Fruit fly (Drosophila melanogaster) whole organism, prepupa: ENCODE results near the gene ry.

Source experiments
- Blimp-1 ChIP-seq: fragments of 200-800 bp; sonication (Bioruptor generic); optimal IDR thresholded peaks from 3 replicates; lab custom pipeline; 2017; ENCODE audit warnings: missing biosample characterization, missing genetic modification characterization, mild to moderate bottlenecking, moderate library complexity, missing genetic modification reagents
- CG10631 ChIP-seq: fragments of 200-800 bp; sonication (Bioruptor generic); optimal IDR thresholded peaks from 2 replicates; lab custom pipeline; 2016; ENCODE audit warnings: missing biosample characterization, missing genetic modification characterization
- CG10669 ChIP-seq: fragments of 200-800 bp; sonication (Bioruptor generic); optimal IDR thresholded peaks from 3 replicates; lab custom pipeline; 2018; ENCODE audit warnings: missing biosample characterization, mild to moderate bottlenecking, missing genetic modification characterization, moderate library complexity
- CG11294 ChIP-seq: fragments of 200-800 bp; sonication (Bioruptor generic); IDR thresholded peaks from 2 replicates; pipeline ENCODE4 v1.3.6; 2022; ENCODE audit warnings: missing biosample characterization, missing genetic modification characterization
- CG11762 ChIP-seq: fragments of 200-800 bp; sonication (Bioruptor generic); optimal IDR thresholded peaks from 3 replicates; lab custom pipeline; 2016; ENCODE audit warnings: missing biosample characterization, missing genetic modification characterization; ENCODE audit not compliant: insufficient read depth
- CG11902 ChIP-seq: fragments of 200-800 bp; sonication (Bioruptor generic); optimal IDR thresholded peaks from 3 replicates; lab custom pipeline; 2016; ENCODE audit warnings: missing biosample characterization, missing genetic modification characterization
- CG15336 ChIP-seq: fragments of 200-800 bp; sonication (Bioruptor generic); IDR thresholded peaks from 2 replicates; pipeline ENCODE4 v1.3.6; 2022; ENCODE audit warnings: missing biosample characterization, missing genetic modification characterization
- CG1621 ChIP-seq: fragments of 200-800 bp; sonication (Bioruptor generic); optimal IDR thresholded peaks from 3 replicates; lab custom pipeline; 2018; ENCODE audit warnings: missing biosample characterization, mild to moderate bottlenecking, missing genetic modification characterization
- CG3032 ChIP-seq: fragments of 200-800 bp; optimal IDR thresholded peaks from 2 replicates; lab custom pipeline; 2019; ENCODE audit warnings: missing biosample characterization, mild to moderate bottlenecking, missing genetic modification characterization, moderate library complexity
- CG32006 ChIP-seq: fragments of 200-800 bp; sonication (Bioruptor generic); optimal IDR thresholded peaks from 3 replicates; lab custom pipeline; 2017; ENCODE audit warnings: missing biosample characterization, mild to moderate bottlenecking, missing genetic modification characterization
- CG3919 ChIP-seq: fragments of 200-800 bp; sonication (Bioruptor generic); optimal IDR thresholded peaks from 3 replicates; lab custom pipeline; 2016; ENCODE audit warnings: missing biosample characterization, missing genetic modification characterization
- CG4318 ChIP-seq: fragments of 200-800 bp; sonication (Bioruptor generic); optimal IDR thresholded peaks from 3 replicates; lab custom pipeline; 2017; ENCODE audit warnings: missing biosample characterization, mild to moderate bottlenecking, missing genetic modification characterization
- CG6163 ChIP-seq: fragments of 200-800 bp; sonication (Bioruptor generic); IDR thresholded peaks from 3 replicates; pipeline ENCODE4 v1.3.6; 2022; ENCODE audit warnings: missing biosample characterization, missing genetic modification characterization
- CG6276 ChIP-seq: fragments of 200-800 bp; sonication (Bioruptor generic); optimal IDR thresholded peaks from 2 replicates; lab custom pipeline; 2017; ENCODE audit warnings: missing biosample characterization, mild to moderate bottlenecking, missing genetic modification characterization
- CG6792 ChIP-seq: fragments of 200-800 bp; sonication (Bioruptor generic); optimal IDR thresholded peaks from 3 replicates; lab custom pipeline; 2016; ENCODE audit warnings: missing biosample characterization, missing genetic modification characterization
- CG6808 ChIP-seq: fragments of 200-800 bp; sonication (Bioruptor generic); optimal IDR thresholded peaks from 3 replicates; lab custom pipeline; 2017; ENCODE audit warnings: missing biosample characterization, missing genetic modification characterization, mild to moderate bottlenecking, moderate library complexity, missing genetic modification reagents
- CG7368 ChIP-seq: fragments of 200-800 bp; sonication (Bioruptor generic); optimal IDR thresholded peaks from 3 replicates; lab custom pipeline; 2016; ENCODE audit warnings: missing biosample characterization, missing genetic modification characterization
- CG8119 ChIP-seq: fragments of 200-800 bp; sonication (Bioruptor generic); IDR thresholded peaks from 3 replicates; pipeline ENCODE4 v1.3.6; 2022; ENCODE audit warnings: missing biosample characterization, missing genetic modification characterization
- CG8319 ChIP-seq: fragments of 200-800 bp; sonication (Bioruptor generic); optimal IDR thresholded peaks from 3 replicates; lab custom pipeline; 2016; ENCODE audit warnings: missing biosample characterization, missing genetic modification characterization
- CG9139 ChIP-seq: fragments of 200-800 bp; sonication (Bioruptor generic); optimal IDR thresholded peaks from 3 replicates; lab custom pipeline; 2017; ENCODE audit warnings: missing biosample characterization, mild to moderate bottlenecking, missing genetic modification characterization
- Eip75B ChIP-seq: fragments of 200-800 bp; sonication (Bioruptor generic); optimal IDR thresholded peaks from 3 replicates; lab custom pipeline; 2016; ENCODE audit warnings: missing biosample characterization, missing genetic modification characterization
- Eip78C ChIP-seq: fragments of 200-800 bp; sonication (Bioruptor generic); peaks from one replicate; lab custom pipeline; 2016; ENCODE audit warnings: missing biosample characterization, missing genetic modification characterization
- Eip93F ChIP-seq: fragments of 200-800 bp; sonication (Bioruptor generic); optimal IDR thresholded peaks from 2 replicates; lab custom pipeline; 2016; ENCODE audit warnings: missing biosample characterization, mild to moderate bottlenecking, missing genetic modification characterization
- Ets21C ChIP-seq: fragments of 200-800 bp; sonication (Bioruptor generic); optimal IDR thresholded peaks from 3 replicates; lab custom pipeline; 2016; ENCODE audit warnings: missing biosample characterization, missing genetic modification characterization
- Ets96B ChIP-seq: fragments of 200-800 bp; optimal IDR thresholded peaks from 2 replicates; lab custom pipeline; 2019; ENCODE audit warnings: missing biosample characterization, mild to moderate bottlenecking, missing genetic modification characterization, moderate library complexity
- Gug ChIP-seq: fragments of 200-800 bp; sonication (Bioruptor generic); IDR thresholded peaks from 2 replicates; pipeline ENCODE4 v1.3.6; 2022; ENCODE audit warnings: missing biosample characterization, missing genetic modification characterization
- Hr38 ChIP-seq: sonication (Bioruptor generic); optimal IDR thresholded peaks from 2 replicates; lab custom pipeline; 2016; ENCODE audit warnings: missing biosample characterization, missing genetic modification characterization
- Hr39 ChIP-seq: fragments of 200-800 bp; sonication (Bioruptor generic); optimal IDR thresholded peaks from 2 replicates; lab custom pipeline; 2016; ENCODE audit warnings: missing biosample characterization, missing genetic modification characterization
- Hr4 ChIP-seq: fragments of 200-800 bp; sonication (Bioruptor generic); optimal IDR thresholded peaks from 3 replicates; lab custom pipeline; 2016; ENCODE audit warnings: missing biosample characterization, missing genetic modification characterization
- Lpt ChIP-seq: fragments of 200-800 bp; sonication (Bioruptor generic); optimal IDR thresholded peaks from 3 replicates; lab custom pipeline; 2016; ENCODE audit warnings: missing biosample characterization, missing genetic modification characterization
- Met ChIP-seq: fragments of 200-800 bp; sonication (Bioruptor generic); optimal IDR thresholded peaks from 3 replicates; lab custom pipeline; 2016; ENCODE audit warnings: missing biosample characterization, missing genetic modification characterization
- Smox ChIP-seq: fragments of 200-800 bp; sonication (Bioruptor generic); optimal IDR thresholded peaks from 3 replicates; lab custom pipeline; 2016; ENCODE audit warnings: missing biosample characterization, missing genetic modification characterization
- Sox102F ChIP-seq: fragments of 200-800 bp; sonication (Bioruptor generic); optimal IDR thresholded peaks from 2 replicates; lab custom pipeline; 2016; ENCODE audit warnings: missing biosample characterization, mild to moderate bottlenecking, missing genetic modification characterization
- Sox14 ChIP-seq: fragments of 200-800 bp; sonication (Bioruptor generic); optimal IDR thresholded peaks from 3 replicates; lab custom pipeline; 2016; ENCODE audit warnings: missing biosample characterization, missing genetic modification characterization
- Sox15 ChIP-seq: fragments of 200-800 bp; sonication (Bioruptor generic); optimal IDR thresholded peaks from 3 replicates; lab custom pipeline; 2016; ENCODE audit warnings: missing biosample characterization, missing genetic modification characterization
- achi ChIP-seq: fragments of 200-800 bp; sonication (Bioruptor generic); optimal IDR thresholded peaks from 3 replicates; lab custom pipeline; 2016; ENCODE audit warnings: missing biosample characterization, missing genetic modification characterization
- acj6 ChIP-seq: fragments of 200-800 bp; sonication (Bioruptor generic); optimal IDR thresholded peaks from 3 replicates; lab custom pipeline; 2016; ENCODE audit warnings: missing biosample characterization, missing genetic modification characterization
- cyc ChIP-seq: fragments of 200-800 bp; sonication (Bioruptor generic); optimal IDR thresholded peaks from 3 replicates; lab custom pipeline; 2016; ENCODE audit warnings: missing biosample characterization, missing genetic modification characterization
- dsx ChIP-seq: fragments of 200-800 bp; optimal IDR thresholded peaks from 3 replicates; lab custom pipeline; 2019; ENCODE audit warnings: missing biosample characterization, mild to moderate bottlenecking, missing genetic modification characterization, moderate library complexity; ENCODE audit not compliant: poor library complexity, severe bottlenecking
- eg ChIP-seq: fragments of 200-800 bp; sonication (Bioruptor generic); IDR thresholded peaks from 3 replicates; pipeline ENCODE4 v1.3.6; 2022; ENCODE audit warnings: missing biosample characterization, missing genetic modification characterization
- fd59A ChIP-seq: fragments of 200-800 bp; sonication (Bioruptor generic); optimal IDR thresholded peaks from 2 replicates; lab custom pipeline; 2017; ENCODE audit warnings: missing biosample characterization, mild to moderate bottlenecking, missing genetic modification characterization, missing genetic modification reagents
- fd85E ChIP-seq: fragments of 200-800 bp; sonication (Bioruptor generic); optimal IDR thresholded peaks from 3 replicates; lab custom pipeline; 2016; ENCODE audit warnings: missing biosample characterization, missing genetic modification characterization
- fkh ChIP-seq: fragments of 200-800 bp; sonication (Bioruptor generic); optimal IDR thresholded peaks from 3 replicates; lab custom pipeline; 2017; ENCODE audit warnings: missing biosample characterization, mild to moderate bottlenecking, missing genetic modification characterization, moderate library complexity
- lz ChIP-seq: fragments of 200-800 bp; sonication (Bioruptor generic); optimal IDR thresholded peaks from 3 replicates; lab custom pipeline; 2016; ENCODE audit warnings: missing biosample characterization, missing genetic modification characterization
- net ChIP-seq: fragments of 200-800 bp; sonication (Bioruptor generic); optimal IDR thresholded peaks from 3 replicates; lab custom pipeline; 2016; ENCODE audit warnings: missing biosample characterization, missing genetic modification characterization
- pdm3 ChIP-seq: fragments of 200-800 bp; sonication (Bioruptor generic); optimal IDR thresholded peaks from 3 replicates; lab custom pipeline; 2016; ENCODE audit warnings: missing biosample characterization, missing genetic modification characterization
- salr ChIP-seq, 2 experiments: fragments of 200-800 bp; sonication (Bioruptor generic); optimal IDR thresholded peaks; 3 replicates each; lab custom pipeline; 2016 to 2018; ENCODE audit warnings: missing biosample characterization in 2 of 2, missing genetic modification characterization in 2 of 2, mild to moderate bottlenecking in 1 of 2
- spab ChIP-seq: fragments of 200-800 bp; sonication (Bioruptor generic); optimal IDR thresholded peaks from 2 replicates; lab custom pipeline; 2017; ENCODE audit warnings: missing biosample characterization, mild to moderate bottlenecking, missing genetic modification characterization, missing genetic modification reagents
- ss ChIP-seq, 2 experiments: fragments of 200-800 bp; sonication (Bioruptor generic); optimal IDR thresholded peaks; 2 replicates in 1 of 2; 3 replicates in 1 of 2; lab custom pipeline; 2017 to 2018; ENCODE audit warnings: mild to moderate bottlenecking in 2 of 2, missing biosample characterization in 2 of 2, missing genetic modification characterization in 2 of 2, moderate library complexity in 1 of 2
- svp ChIP-seq: fragments of 200-800 bp; sonication (Bioruptor generic); peaks from one replicate; lab custom pipeline; 2016; ENCODE audit warnings: missing biosample characterization, missing genetic modification characterization
- topi ChIP-seq: fragments of 200-800 bp; sonication (Bioruptor generic); optimal IDR thresholded peaks from 3 replicates; lab custom pipeline; 2016; ENCODE audit warnings: missing biosample characterization, missing genetic modification characterization
- vri ChIP-seq: fragments of 200-800 bp; sonication (Bioruptor generic); optimal IDR thresholded peaks from 3 replicates; lab custom pipeline; 2016; ENCODE audit warnings: missing biosample characterization, mild to moderate bottlenecking, missing genetic modification characterization

ry gene

DNA sequence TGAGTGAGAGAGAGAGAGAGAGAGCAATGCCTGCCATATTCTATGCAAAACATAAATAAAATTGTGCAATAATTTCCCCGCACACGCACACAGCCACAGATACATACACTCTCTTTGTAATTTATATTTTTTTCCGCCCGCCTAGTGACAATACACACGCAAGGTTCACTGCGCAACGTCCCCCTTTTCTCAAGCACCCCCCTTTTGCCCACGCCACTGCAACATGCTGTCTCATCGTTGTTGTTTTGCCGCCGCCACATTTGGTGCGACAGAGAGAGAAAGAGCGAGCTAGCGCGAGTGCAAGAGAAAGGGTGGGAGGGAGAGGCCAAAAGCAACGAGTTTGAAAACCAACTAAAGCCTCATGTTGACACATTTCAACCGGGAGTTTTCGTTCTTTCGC lies 20.0 kb upstream of the ry start:
- peak; percentile 69 for TF ChIP-seq CG6808 (GFP tag; lab: Kevin White, UChicago)
- TF ChIP-seq CG6792 = peak; percentile 77
- TF ChIP-seq CG15336 (GFP tag; lab: Robert Waterston, UW) = no peak; the same call in 1 of the 2 replicates
- TF ChIP-seq fd85E (GFP tag; lab: Kevin White, UChicago) = no peak
- TF ChIP-seq Eip75B (GFP tag; lab: Kevin White, UChicago) = peak; percentile 58
- TF ChIP-seq CG32006 = peak; percentile 77
- TF ChIP-seq pdm3 (GFP tag; lab: Kevin White, UChicago) = peak; percentile 78
- TF ChIP-seq Lpt (GFP tag; lab: Kevin White, UChicago) = peak; percentile 76
- peak; percentile 48 for TF ChIP-seq dsx (GFP tag; lab: Kevin White, UChicago)
- TF ChIP-seq eg = peak; percentile 89
- TF ChIP-seq CG8119 (GFP tag; lab: Robert Waterston, UW) = peak; percentile 73; the same call in 2 of the 3 replicates
- peak; percentile 71 to 75 for TF ChIP-seq ss (GFP tag; optimal IDR thresholded peaks at IDR 0.05; lab: Kevin White, UChicago)
- peak; percentile 66 for TF ChIP-seq topi (GFP tag; lab: Kevin White, UChicago)
- peak; percentile 73 for TF ChIP-seq Sox15 (GFP tag; lab: Kevin White, UChicago)
- peak; percentile 88 for TF ChIP-seq CG6163 (GFP tag; lab: Robert Waterston, UW)
- peak; percentile 87 for TF ChIP-seq svp (GFP tag; lab: Kevin White, UChicago)
- TF ChIP-seq CG11902 = peak; percentile 65
- TF ChIP-seq CG6276 (GFP tag; lab: Kevin White, UChicago) = peak; percentile 77
- peak; percentile 50 to 55 for TF ChIP-seq salr (GFP tag; optimal IDR thresholded peaks at IDR 0.05; lab: Kevin White, UChicago)
- TF ChIP-seq Ets21C (GFP tag; lab: Kevin White, UChicago) = peak; percentile 67
- TF ChIP-seq acj6 (GFP tag; lab: Kevin White, UChicago) = peak; percentile 73
- TF ChIP-seq Eip93F (GFP tag; lab: Kevin White, UChicago) = no peak
- peak; percentile 72 for TF ChIP-seq CG10631 (GFP tag; lab: Kevin White, UChicago)
- TF ChIP-seq CG8319 (GFP tag; lab: Kevin White, UChicago) = peak; percentile 63
- TF ChIP-seq Smox (GFP tag; lab: Kevin White, UChicago) = peak; percentile 68
- TF ChIP-seq Hr4 (GFP tag; lab: Kevin White, UChicago) = peak; percentile 74
- TF ChIP-seq Ets96B = peak; percentile 63
- TF ChIP-seq spab = peak; percentile 47
- TF ChIP-seq net (GFP tag; lab: Kevin White, UChicago) = peak; percentile 80
- TF ChIP-seq Hr39 = peak; percentile 75
- TF ChIP-seq Eip78C (GFP tag; lab: Kevin White, UChicago) = peak; percentile 92
- TF ChIP-seq Sox14 = peak; percentile 90
- TF ChIP-seq Blimp-1 (GFP tag; lab: Kevin White, UChicago) = peak; percentile 57
- peak; percentile 49 for TF ChIP-seq CG3032 (tag; lab: Kevin White, UChicago)
- TF ChIP-seq cyc (GFP tag; lab: Kevin White, UChicago) = peak; percentile 74
- peak; percentile 86 for TF ChIP-seq vri (GFP tag; lab: Kevin White, UChicago)
- TF ChIP-seq CG3919 = peak; percentile 72
- peak; percentile 63 for TF ChIP-seq CG1621 (tag; lab: Kevin White, UChicago)
- TF ChIP-seq lz (GFP tag; lab: Kevin White, UChicago) = peak; percentile 82
- peak; percentile 33 for TF ChIP-seq fd59A
- TF ChIP-seq CG4318 (GFP tag; lab: Kevin White, UChicago) = no peak
- TF ChIP-seq Hr38 (GFP tag; lab: Kevin White, UChicago) = no peak
- peak; percentile 62 for TF ChIP-seq achi (GFP tag; lab: Kevin White, UChicago)
- TF ChIP-seq CG11762 (GFP tag; lab: Kevin White, UChicago) = peak; percentile 33
- peak; percentile 64 for TF ChIP-seq CG9139 (GFP tag; lab: Kevin White, UChicago)
- peak; percentile 51 for TF ChIP-seq CG11294 (GFP tag; lab: Robert Waterston, UW)
- peak; percentile 71 for TF ChIP-seq Sox102F (GFP tag; lab: Kevin White, UChicago)
- TF ChIP-seq CG10669 = peak; percentile 67
- peak; percentile 74 for TF ChIP-seq CG7368
- TF ChIP-seq fkh (GFP tag; lab: Kevin White, UChicago) = peak; percentile 59
- TF ChIP-seq Gug = peak; percentile 80
- peak; percentile 71 for TF ChIP-seq Met (GFP tag; lab: Kevin White, UChicago)
